Fruit fly (Drosophila melanogaster) whole organism, embryonic: ENCODE measurements around the gene Pgant8.

Source experiments
- CG14965 ChIP-seq: fragments of 200-800 bp; sonication (Bioruptor generic); optimal IDR thresholded peaks from 2 replicates; lab custom pipeline; 2016; ENCODE audit warnings: missing biosample characterization, missing genetic modification characterization, borderline replicate concordance
- CG17328 ChIP-seq: fragments of 200-800 bp; sonication (Bioruptor generic); IDR thresholded peaks from 2 replicates; pipeline ENCODE4 v1.3.6; 2022; ENCODE audit warnings: missing biosample characterization, missing genetic modification characterization
- CG18764 ChIP-seq: fragments of 200-800 bp; sonication (Bioruptor generic); optimal IDR thresholded peaks from 3 replicates; lab custom pipeline; 2016; ENCODE audit warnings: missing biosample characterization, missing genetic modification characterization
- CG31224 ChIP-seq: fragments of 200-800 bp; sonication (Bioruptor generic); IDR thresholded peaks from 2 replicates; pipeline ENCODE4 v1.3.6; 2022; ENCODE audit warnings: missing biosample characterization, missing genetic modification characterization
- ara ChIP-seq: fragments of 200-800 bp; sonication (Bioruptor generic); IDR thresholded peaks from 2 replicates; pipeline ENCODE4 v1.3.6; 2022; ENCODE audit warnings: missing biosample characterization, missing genetic modification characterization
- ttk ChIP-seq: fragments of 200-800 bp; sonication (Bioruptor generic); IDR thresholded peaks from 2 replicates; pipeline ENCODE4 v2.1.2; 2022; ENCODE audit warnings: missing biosample characterization, missing genetic modification characterization
- z ChIP-seq: fragments of 200-800 bp; sonication (Bioruptor generic); IDR thresholded peaks from 3 replicates; pipeline ENCODE4 v1.3.6; 2022; ENCODE audit warnings: missing biosample characterization, missing genetic modification characterization
- zfh2 ChIP-seq: fragments of 200-800 bp; sonication (Bioruptor generic); optimal IDR thresholded peaks from 2 replicates; lab custom pipeline; 2016; ENCODE audit warnings: missing biosample characterization, missing genetic modification characterization

- TF ChIP-seq CG17328 = no peak
- no peak for TF ChIP-seq z
- no peak for TF ChIP-seq ara
- TF ChIP-seq CG31224 (GFP tag; lab: Robert Waterston, UW) = no peak
- TF ChIP-seq zfh2 (GFP tag; lab: Kevin White, UChicago) = no peak
- TF ChIP-seq CG14965 (GFP tag; lab: Kevin White, UChicago) = no peak
- no peak for TF ChIP-seq CG18764 (GFP tag; lab: Kevin White, UChicago)
- no peak for TF ChIP-seq ttk (GFP tag; lab: Robert Waterston, UW)
Observed at dm6 chr3L:15689518-15689917, 5.8 kb downstream of the Pgant8 start.
